Worm (Caenorhabditis elegans) whole organism, L1 larva: ENCODE measurements around the gene W09D10.4.

Experiments
- aly-2 ChIP-seq: fragments of 150-350 bp; optimal IDR thresholded peaks from 2 replicates; lab custom pipeline; 2014; ENCODE audit warnings: missing biosample characterization, missing genetic modification characterization
- ama-1 ChIP-seq: fragments of 150-350 bp; optimal IDR thresholded peaks from 2 replicates; lab custom pipeline; 2014
- blmp-1 ChIP-seq: fragments of 150-350 bp; optimal IDR thresholded peaks from 2 replicates; lab custom pipeline; 2014; ENCODE audit warnings: missing biosample characterization, missing genetic modification characterization
- ceh-8 ChIP-seq: fragments of 200-800 bp; sonication (Bioruptor generic); optimal IDR thresholded peaks from 2 replicates; lab custom pipeline; 2018; ENCODE audit warnings: mild to moderate bottlenecking, missing genetic modification characterization, moderate library complexity, missing compliant biosample characterization
- ceh-82 ChIP-seq, 3 experiments: fragments of 150-350 bp in 1 of 3; sonication (generic microtip) in 2 of 3; optimal IDR thresholded peaks; 2 replicates each; lab custom pipeline; 2014 to 2017; ENCODE audit warnings: missing biosample characterization in 3 of 3, missing genetic modification characterization in 3 of 3
- dsc-1 ChIP-seq: sonication (generic microtip); optimal IDR thresholded peaks from 2 replicates; lab custom pipeline; 2016; ENCODE audit warnings: mild to moderate bottlenecking, missing genetic modification characterization, missing compliant biosample characterization
- efl-1 ChIP-seq, 4 experiments: fragments of 150-350 bp; optimal IDR thresholded peaks in 3 of 4; peaks in 1 of 4; 1 replicate in 1 of 4; 2 replicates in 3 of 4; lab custom pipeline; 2014; ENCODE audit warnings: missing biosample characterization in 2 of 4, missing genetic modification characterization in 2 of 4, missing genetic modification reagents in 2 of 4
- elt-3 ChIP-seq, 6 experiments: fragments of 150-350 bp in 1 of 6; sonication (generic microtip); optimal IDR thresholded peaks; 2 replicates each; lab custom pipeline; 2017 to 2018; ENCODE audit warnings: missing biosample characterization in 6 of 6, missing genetic modification characterization in 6 of 6, inconsistent platforms in 1 of 6
- ets-5 ChIP-seq: fragments of 200-800 bp; sonication (Bioruptor generic); IDR thresholded peaks from 2 replicates; pipeline ENCODE4 v1.3.6; 2022; ENCODE audit warnings: missing genetic modification characterization, missing compliant biosample characterization
- fkh-8 ChIP-seq: sonication (generic microtip); optimal IDR thresholded peaks from 2 replicates; lab custom pipeline; 2016; ENCODE audit warnings: mild to moderate bottlenecking, missing genetic modification characterization, missing compliant biosample characterization
- grh-1 ChIP-seq: fragments of 200-800 bp; sonication (Bioruptor generic); IDR thresholded peaks from 2 replicates; pipeline ENCODE4 v1.3.6; 2022; ENCODE audit warnings: missing genetic modification reagents, missing genetic modification characterization, missing compliant biosample characterization
- hlh-4 ChIP-seq: sonication (generic microtip); optimal IDR thresholded peaks from 2 replicates; lab custom pipeline; 2016; ENCODE audit warnings: mild to moderate bottlenecking, missing genetic modification characterization, missing compliant biosample characterization
- lin-13 ChIP-seq: fragments of 150-350 bp; optimal IDR thresholded peaks from 2 replicates; lab custom pipeline; 2014; ENCODE audit warnings: missing biosample characterization, missing genetic modification reagents, missing genetic modification characterization
- lin-39 ChIP-seq: fragments of 150-350 bp; optimal IDR thresholded peaks from 2 replicates; lab custom pipeline; 2014; ENCODE audit warnings: missing biosample characterization, missing genetic modification reagents, missing genetic modification characterization
- mab-9 ChIP-seq: fragments of 200-800 bp; sonication (Bioruptor generic); IDR thresholded peaks from 2 replicates; pipeline ENCODE4 v1.3.6; 2022; ENCODE audit warnings: missing genetic modification reagents, missing genetic modification characterization, missing compliant biosample characterization
- mdl-1 ChIP-seq, 2 experiments: fragments of 150-350 bp; optimal IDR thresholded peaks; 2 replicates each; lab custom pipeline; 2014 to 2017; ENCODE audit warnings: missing biosample characterization in 2 of 2, missing genetic modification characterization in 2 of 2, inconsistent platforms in 1 of 2
- mef-2 ChIP-seq: fragments of 150-350 bp; optimal IDR thresholded peaks from 2 replicates; lab custom pipeline; 2014; ENCODE audit warnings: missing biosample characterization, missing genetic modification characterization
- nhr-12 ChIP-seq: sonication (generic microtip); optimal IDR thresholded peaks from 2 replicates; lab custom pipeline; 2017; ENCODE audit warnings: missing biosample characterization, missing genetic modification characterization
- nhr-19 ChIP-seq: fragments of 200-800 bp; sonication (Bioruptor generic); conservative IDR thresholded peaks from 2 replicates; pipeline ENCODE4 v1.3.6; 2022; ENCODE audit warnings: missing genetic modification characterization, missing compliant biosample characterization
- nhr-237 ChIP-seq: fragments of 150-350 bp; optimal IDR thresholded peaks from 2 replicates; lab custom pipeline; 2014; ENCODE audit warnings: missing biosample characterization, missing genetic modification characterization
- nhr-47 ChIP-seq: sonication (generic microtip); optimal IDR thresholded peaks from 2 replicates; lab custom pipeline; 2016; ENCODE audit warnings: mild to moderate bottlenecking, missing genetic modification characterization, moderate library complexity, missing compliant biosample characterization
- nhr-85 ChIP-seq: sonication (generic microtip); peaks from one replicate; lab custom pipeline; 2016; ENCODE audit warnings: missing genetic modification characterization, inconsistent platforms, missing compliant biosample characterization
- skn-1 ChIP-seq: fragments of 150-350 bp; optimal IDR thresholded peaks from 2 replicates; lab custom pipeline; 2014; ENCODE audit warnings: missing biosample characterization, missing genetic modification characterization
- snpc-4 ChIP-seq: fragments of 150-350 bp; optimal IDR thresholded peaks from 2 replicates; lab custom pipeline; 2014; ENCODE audit warnings: missing biosample characterization, missing genetic modification characterization
- snu-23 ChIP-seq: sonication (generic microtip); optimal IDR thresholded peaks from 2 replicates; lab custom pipeline; 2016; ENCODE audit warnings: missing genetic modification characterization, missing compliant biosample characterization
- sox-4 ChIP-seq: sonication (generic microtip); optimal IDR thresholded peaks from 2 replicates; lab custom pipeline; 2016; ENCODE audit warnings: missing genetic modification characterization, missing compliant biosample characterization
- sptf-1 ChIP-seq: fragments of 150-350 bp; optimal IDR thresholded peaks from 2 replicates; lab custom pipeline; 2014; ENCODE audit warnings: missing biosample characterization, missing genetic modification characterization
- swsn-7 ChIP-seq: sonication (generic microtip); optimal IDR thresholded peaks from 2 replicates; lab custom pipeline; 2016; ENCODE audit warnings: missing genetic modification characterization, missing compliant biosample characterization
- unc-30 ChIP-seq: sonication (generic microtip); optimal IDR thresholded peaks from 2 replicates; lab custom pipeline; 2017; ENCODE audit warnings: missing biosample characterization, missing genetic modification characterization
- unc-62 ChIP-seq: fragments of 150-350 bp; optimal IDR thresholded peaks from 2 replicates; lab custom pipeline; 2014; ENCODE audit warnings: missing biosample characterization, missing genetic modification reagents, missing genetic modification characterization
- vab-15 ChIP-seq: sonication (generic microtip); optimal IDR thresholded peaks from 2 replicates; lab custom pipeline; 2017; ENCODE audit warnings: missing genotype, mild to moderate bottlenecking, missing genetic modification characterization, missing compliant biosample characterization
- xbp-1 ChIP-seq: sonication (generic microtip); optimal IDR thresholded peaks from 2 replicates; lab custom pipeline; 2016; ENCODE audit warnings: missing genetic modification characterization, missing compliant biosample characterization

Gene W09D10.4

ce11 chrIII:10706481-10706880 is 9.5 kb downstream of the W09D10.4 start:
- TF ChIP-seq unc-30 (tag; lab: Kevin White, UChicago) (no peak), aly-2 (tag; lab: Kevin White, UChicago) (no peak)

ce11 chrIII:10704499-10704898 is 11.5 kb downstream of the W09D10.4 start:
- TF ChIP-seq ama-1 (no peak), nhr-12 (tag; lab: Kevin White, UChicago) (no peak), ets-5 (GFP tag; lab: Robert Waterston, UW) (no peak)
- TF ChIP-seq, all 84 proteins: peak for 0

- no peak for TF ChIP-seq fkh-8 (tag; lab: Kevin White, UChicago)
- TF ChIP-seq mab-9 = no peak
- TF ChIP-seq efl-1 (optimal IDR thresholded peaks at IDR 0.05; lab: Kevin White, UChicago) = no peak
- peak in 1 of 2 experiments; percentile 91 for TF ChIP-seq efl-1 (GFP tag; optimal IDR thresholded peaks at IDR 0.05 in 1 of 2; lab: Kevin White, UChicago)
- no peak for TF ChIP-seq hlh-4 (tag; lab: Kevin White, UChicago)
Observed at ce11 chrIII:10703833-10704232, 12.2 kb downstream of the W09D10.4 start.

- TF ChIP-seq xbp-1 (tag; lab: Kevin White, UChicago) = no peak
- TF ChIP-seq skn-1 (tag; lab: Kevin White, UChicago) = no peak
- no peak for TF ChIP-seq grh-1
- TF ChIP-seq dsc-1 = no peak
Observed at ce11 chrIII:10702805-10703204, 13.2 kb downstream of the W09D10.4 start.

- no peak for TF ChIP-seq ets-5 (GFP tag; lab: Robert Waterston, UW)
- TF ChIP-seq mdl-1 (tag; optimal IDR thresholded peaks at IDR 0.05; lab: Kevin White, UChicago) = no peak
- no peak for TF ChIP-seq nhr-47
- no peak for TF ChIP-seq blmp-1 (tag; lab: Kevin White, UChicago)
Observed at ce11 chrIII:10700460-10700859, 15.5 kb downstream of the W09D10.4 start, which contains the start of gene Y39A1A.20. Y39A1A.20 (minus strand) TSS chrIII:10700560.

- TF ChIP-seq elt-3 (tag; optimal IDR thresholded peaks at IDR 0.05; lab: Kevin White, UChicago) = peak in 1 of 6 experiments; percentile 37
- peak; percentile 57 for TF ChIP-seq nhr-85 (tag; lab: Kevin White, UChicago)
- TF ChIP-seq efl-1 (optimal IDR thresholded peaks at IDR 0.05; lab: Kevin White, UChicago) = no peak
- TF ChIP-seq efl-1 (GFP tag; optimal IDR thresholded peaks at IDR 0.05 in 1 of 2; lab: Kevin White, UChicago) = peak in 1 of 2 experiments; percentile 84
- no peak for TF ChIP-seq vab-15
- TF ChIP-seq blmp-1 (tag; lab: Kevin White, UChicago) = peak; percentile 10
Observed at ce11 chrIII:10694294-10694693, 21.7 kb downstream of the W09D10.4 start, which contains the start of the genes Y39A1A.18 and fmo-3. Y39A1A.18 (minus strand) TSS chrIII:10694485. fmo-3 (plus strand) TSS chrIII:10694681.

ce11 chrIII:10691019-10691418 is 25.0 kb downstream of the W09D10.4 start, which contains the start of gene Y39A1A.17:
Y39A1A.17 (minus strand) TSS chrIII:10691119.
- TF ChIP-seq snpc-4 (tag; lab: Kevin White, UChicago) (no peak), sptf-1 (no peak), swsn-7 (no peak), snu-23 (GFP tag; lab: Kevin White, UChicago) (no peak), grh-1 (no peak)

- TF ChIP-seq nhr-237 (tag; lab: Kevin White, UChicago) (no peak), swsn-7 (no peak), sox-4 (tag; lab: Kevin White, UChicago) (no peak), lin-13 (no peak), nhr-19 (GFP tag; lab: Robert Waterston, UW) (no peak), lin-39 (tag; lab: Kevin White, UChicago) (no peak), ceh-8 (no peak), mef-2 (no peak), aly-2 (tag; lab: Kevin White, UChicago) (no peak), skn-1 (tag; lab: Kevin White, UChicago) (no peak), efl-1 (optimal IDR thresholded peaks at IDR 0.05; lab: Kevin White, UChicago) (no peak), efl-1 (GFP tag; optimal IDR thresholded peaks at IDR 0.05 in 1 of 2; lab: Kevin White, UChicago) (no peak), unc-62 (GFP tag; lab: Kevin White, UChicago) (no peak), ceh-82 (tag; optimal IDR thresholded peaks at IDR 0.05; lab: Kevin White, UChicago) (no peak)
Observed at ce11 chrIII:10689057-10689456, 26.9 kb downstream of the W09D10.4 start, which contains the start of gene Y39A1A.31. Y39A1A.31 (minus strand) TSS chrIII:10689157.
